Worm (Caenorhabditis elegans) whole organism, early embryonic: Measurements from ENCODE around the gene ama-1.

ENCODE experiments used
- F13C5.2 ChIP-seq: sonication (generic microtip); optimal IDR thresholded peaks from 2 replicates; lab custom pipeline; 2017; ENCODE audit warnings: mild to moderate bottlenecking, missing genetic modification characterization, inconsistent platforms, missing compliant biosample characterization
- aly-1 ChIP-seq: sonication (generic microtip); optimal IDR thresholded peaks from 2 replicates; lab custom pipeline; 2016; ENCODE audit warnings: missing genetic modification characterization, missing compliant biosample characterization
- ama-1 ChIP-seq: fragments of 150-350 bp; optimal IDR thresholded peaks from 2 replicates; lab custom pipeline; 2014
- ets-7 ChIP-seq: sonication (generic microtip); optimal IDR thresholded peaks from 2 replicates; lab custom pipeline; 2016; ENCODE audit warnings: missing genotype, missing genetic modification characterization, missing compliant biosample characterization
- flt-1 ChIP-seq: fragments of 200-800 bp; sonication (Bioruptor generic); IDR thresholded peaks from 2 replicates; pipeline ENCODE4 v1.3.6; 2022; ENCODE audit warnings: missing genetic modification characterization, missing compliant biosample characterization
- hmbx-1 ChIP-seq: sonication (generic microtip); optimal IDR thresholded peaks from 2 replicates; lab custom pipeline; 2016; ENCODE audit warnings: mild to moderate bottlenecking, missing genetic modification characterization, missing compliant biosample characterization
- hmg-4 ChIP-seq: fragments of 200-800 bp; sonication (Bioruptor generic); optimal IDR thresholded peaks from 2 replicates; lab custom pipeline; 2018; ENCODE audit warnings: mild to moderate bottlenecking, missing genetic modification characterization, missing compliant biosample characterization
- pes-1 ChIP-seq: fragments of 200-800 bp; sonication (Bioruptor generic); IDR thresholded peaks from 2 replicates; pipeline ENCODE4 v1.3.6; 2022; ENCODE audit warnings: missing genetic modification reagents, missing genetic modification characterization, missing compliant biosample characterization
- tbx-11 ChIP-seq: fragments of 200-800 bp; sonication (Bioruptor generic); IDR thresholded peaks from 2 replicates; pipeline ENCODE4 v1.3.6; 2022; ENCODE audit warnings: missing genetic modification characterization, missing compliant biosample characterization

ce11 chrIV:4204275-4204674, 43.6 kb upstream of the ama-1 start, which contains the start of gene pax-2:
- no peak for TF ChIP-seq hmg-4 (GFP tag; lab: Kevin White, UChicago)
- no peak for TF ChIP-seq ets-7 (tag; lab: Kevin White, UChicago)
- TF ChIP-seq hmbx-1 (tag; lab: Kevin White, UChicago), result no peak
- TF ChIP-seq ama-1 (lab: Kevin White, UChicago), result no peak
- TF ChIP-seq tbx-11 (GFP tag; lab: Robert Waterston, UW), result no peak
- no peak for TF ChIP-seq pes-1 (GFP tag; lab: Robert Waterston, UW)
- no peak for TF ChIP-seq aly-1 (tag; lab: Kevin White, UChicago)
- no peak for TF ChIP-seq flt-1 (GFP tag; lab: Robert Waterston, UW)
- no peak for TF ChIP-seq F13C5.2
